Worm (Caenorhabditis elegans): ENCODE results near the gene sago-1.

Gene sago-1

ce11 chrV:6344531-6345171, 41.1 kb downstream of the sago-1 start (continued):
- no peak for TF ChIP-seq php-3 (GFP tag; IDR thresholded peaks at IDR 0.05)
- TF ChIP-seq ZK337.2 (GFP tag; IDR thresholded peaks at IDR 0.05): no peak

DNA sequence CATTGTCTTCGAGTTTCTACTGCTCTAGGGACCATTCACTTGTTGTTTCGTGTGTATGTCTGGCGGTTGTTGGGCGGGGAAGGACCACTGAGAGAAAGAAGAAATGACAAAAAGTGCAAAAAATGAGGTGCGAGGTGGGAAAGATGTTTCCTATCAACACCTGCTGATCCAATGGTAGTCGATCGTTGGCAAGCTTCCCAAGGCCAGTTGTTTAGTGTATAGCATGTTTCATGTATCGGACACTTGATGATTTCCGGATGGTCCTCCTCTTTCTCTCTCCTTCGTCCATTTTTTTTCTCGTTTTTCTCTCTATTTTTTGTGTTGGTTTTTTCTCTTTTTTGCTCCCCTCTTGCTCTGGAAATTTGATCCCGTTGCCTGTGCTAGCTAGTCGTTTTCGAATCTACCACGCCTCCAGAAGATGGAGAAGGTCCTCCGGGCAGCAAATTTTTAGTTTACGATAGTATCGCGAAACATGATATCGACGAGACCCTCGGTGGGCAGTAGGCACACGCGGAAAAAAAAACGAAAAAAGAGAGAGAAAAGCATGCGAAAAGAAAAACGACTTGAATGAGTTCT, 42.6 kb downstream of the sago-1 start:
- no peak for TF ChIP-seq nhr-237 (tag; optimal IDR thresholded peaks at IDR 0.05)
- TF ChIP-seq hlh-11 (tag; optimal IDR thresholded peaks at IDR 0.05): peak; percentile 56

DNA sequence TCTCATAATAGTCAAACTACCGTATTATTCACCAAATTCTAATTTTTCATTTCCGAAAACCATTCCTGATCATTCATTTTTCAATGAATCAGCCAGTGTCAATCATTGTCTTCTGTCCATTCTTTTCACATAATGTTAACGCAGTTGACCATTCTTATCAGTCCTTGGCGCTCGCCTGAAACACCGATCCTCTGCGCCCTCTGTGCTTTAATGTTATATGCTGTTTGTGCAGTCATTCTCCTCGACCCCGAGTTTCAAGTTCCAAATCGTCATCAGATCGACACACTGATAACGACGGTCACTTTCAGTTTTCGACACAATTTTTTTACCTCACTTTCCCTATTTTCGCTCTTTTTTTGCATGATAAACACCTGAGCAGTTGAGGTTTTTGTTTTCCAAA, 43.3 kb downstream of the sago-1 start:
- no peak for TF ChIP-seq ztf-7 (tag; optimal IDR thresholded peaks at IDR 0.05)
- TF ChIP-seq hlh-30 (tag; optimal IDR thresholded peaks at IDR 0.05; ENCODE audit: insufficient read depth): peak; percentile 59
- no peak for TF ChIP-seq zfp-3 (GFP tag; conservative IDR thresholded peaks at IDR 0.05)
- TF ChIP-seq skn-1 (tag; optimal IDR thresholded peaks at IDR 0.05): no peak
- peak; percentile 62 for TF ChIP-seq dve-1 (tag; optimal IDR thresholded peaks at IDR 0.05; ENCODE audit: insufficient read depth)
- 0 out of 2 replicates have a peak, but pooled peaks have one; percentile 47 for TF ChIP-seq lin-1 (GFP tag; IDR thresholded peaks at IDR 0.05)
- peak; percentile 76 for TF ChIP-seq hlh-11 (tag; optimal IDR thresholded peaks at IDR 0.05)
- peak in 1 of 2 experiments; percentile 19 for TF ChIP-seq unc-62 (GFP tag; optimal IDR thresholded peaks at IDR 0.05 in 1 of 2)
- no peak for TF ChIP-seq unc-62 (tag; optimal IDR thresholded peaks at IDR 0.05)
- TF ChIP-seq nhr-28 (tag; optimal IDR thresholded peaks at IDR 0.05): peak; percentile 85
- peak; percentile 45 for TF ChIP-seq nhr-77 (tag; optimal IDR thresholded peaks at IDR 0.05)
- TF ChIP-seq mes-2 (tag; optimal IDR thresholded peaks at IDR 0.05; ENCODE audit: poor library complexity, severe bottlenecking): no peak
- peak; percentile 94 for TF ChIP-seq dmd-6 (GFP tag; IDR thresholded peaks at IDR 0.05)
- no peak for TF ChIP-seq daf-16 (GFP tag; optimal IDR thresholded peaks at IDR 0.05)
- TF ChIP-seq daf-16 (tag; optimal IDR thresholded peaks at IDR 0.05): peak; percentile 54
- no peak for TF ChIP-seq dmd-9 (GFP tag; IDR thresholded peaks at IDR 0.05)
- 0 out of 2 replicates have a peak, but pooled peaks have one; percentile 40 for TF ChIP-seq php-3 (GFP tag; IDR thresholded peaks at IDR 0.05)
- TF ChIP-seq aha-1 (tag): peak; percentile 91
- peak; percentile 96 for TF ChIP-seq pqm-1 (tag; optimal IDR thresholded peaks at IDR 0.05)
- no peak for TF ChIP-seq daf-12 (tag; optimal IDR thresholded peaks at IDR 0.05)
- TF ChIP-seq nhr-41 (GFP tag; IDR thresholded peaks at IDR 0.05): peak; percentile 78

ce11 chrV:6348133-6348532, 44.6 kb downstream of the sago-1 start:
- TF ChIP-seq ceh-20 (GFP tag; IDR thresholded peaks at IDR 0.05) (peak; percentile 25; the same call in 1 of the 2 replicates), ZK337.2 (GFP tag; IDR thresholded peaks at IDR 0.05) (no peak), mdl-1 (tag; optimal IDR thresholded peaks at IDR 0.05) (peak; percentile 12 to 87), madf-9 (GFP tag; conservative IDR thresholded peaks at IDR 0.05) (no peak), ctbp-1 (GFP tag; IDR thresholded peaks at IDR 0.05) (0 out of 2 replicates have a peak, but pooled peaks have one; percentile 45), skn-1 (tag; optimal IDR thresholded peaks at IDR 0.05) (no peak), ceh-62 (tag; optimal IDR thresholded peaks at IDR 0.05) (no peak), daf-16 (GFP tag; optimal IDR thresholded peaks at IDR 0.05) (no peak), daf-16 (tag; optimal IDR thresholded peaks at IDR 0.05) (no peak), ZK546.5 (tag; optimal IDR thresholded peaks at IDR 0.05) (no peak), aha-1 (tag) (peak; percentile 90), unc-130 (GFP tag; optimal IDR thresholded peaks at IDR 0.05) (no peak), nhr-28 (tag; optimal IDR thresholded peaks at IDR 0.05) (peak; percentile 35), mep-1 (tag; optimal IDR thresholded peaks at IDR 0.05) (peak; percentile 46), unc-62 (GFP tag; optimal IDR thresholded peaks at IDR 0.05 in 1 of 2) (peak in 1 of 2 experiments; percentile 97), unc-62 (tag; optimal IDR thresholded peaks at IDR 0.05) (no peak), pha-4 (GFP tag; IDR thresholded peaks at IDR 0.05) (no peak), pha-4 (tag; optimal IDR thresholded peaks at IDR 0.05) (no peak), Y75B8A.6 (GFP tag; IDR thresholded peaks at IDR 0.05) (no peak), fos-1 (tag; optimal IDR thresholded peaks at IDR 0.05) (no peak), nhr-111 (GFP tag; optimal IDR thresholded peaks at IDR 0.05) (no peak), nhr-102 (tag; optimal IDR thresholded peaks at IDR 0.05) (no peak), lsy-2 (tag; optimal IDR thresholded peaks at IDR 0.05) (no peak), zfp-2 (tag; optimal IDR thresholded peaks at IDR 0.05) (no peak), lir-3 (tag; optimal IDR thresholded peaks at IDR 0.05) (no peak), lim-7 (GFP tag; IDR thresholded peaks at IDR 0.05) (0 out of 2 replicates have a peak, but pooled peaks have one; percentile 27), pqm-1 (tag; optimal IDR thresholded peaks at IDR 0.05) (no peak), lin-1 (GFP tag; IDR thresholded peaks at IDR 0.05) (no peak), dmd-6 (GFP tag; IDR thresholded peaks at IDR 0.05) (0 out of 2 replicates have a peak, but pooled peaks have one; percentile 12), unc-39 (tag; optimal IDR thresholded peaks at IDR 0.05) (no peak), lin-15B (tag; optimal IDR thresholded peaks at IDR 0.05) (no peak)

Data from whole organism, L4 larva.